Worm (Caenorhabditis elegans) whole organism, early embryonic: Measurements from ENCODE around the gene M02B7.7.

ENCODE experiments used
- F13C5.2 ChIP-seq: sonication (generic microtip); optimal IDR thresholded peaks from 2 replicates; lab custom pipeline; 2017; ENCODE audit warnings: mild to moderate bottlenecking, missing genetic modification characterization, inconsistent platforms, missing compliant biosample characterization
- ama-1 ChIP-seq: fragments of 150-350 bp; optimal IDR thresholded peaks from 2 replicates; lab custom pipeline; 2014
- ceh-13 ChIP-seq: fragments of 200-800 bp; sonication (Bioruptor generic); optimal IDR thresholded peaks from 2 replicates; lab custom pipeline; 2018; ENCODE audit warnings: mild to moderate bottlenecking, missing genetic modification characterization, missing compliant biosample characterization
- ceh-36 ChIP-seq: sonication (generic microtip); optimal IDR thresholded peaks from 2 replicates; lab custom pipeline; 2016; ENCODE audit warnings: missing genetic modification characterization, inconsistent platforms, missing compliant biosample characterization
- ets-7 ChIP-seq: sonication (generic microtip); optimal IDR thresholded peaks from 2 replicates; lab custom pipeline; 2016; ENCODE audit warnings: missing genotype, missing genetic modification characterization, missing compliant biosample characterization
- flt-1 ChIP-seq: fragments of 200-800 bp; sonication (Bioruptor generic); IDR thresholded peaks from 2 replicates; pipeline ENCODE4 v1.3.6; 2022; ENCODE audit warnings: missing genetic modification characterization, missing compliant biosample characterization
- hmg-4 ChIP-seq: fragments of 200-800 bp; sonication (Bioruptor generic); optimal IDR thresholded peaks from 2 replicates; lab custom pipeline; 2018; ENCODE audit warnings: mild to moderate bottlenecking, missing genetic modification characterization, missing compliant biosample characterization
- hnd-1 ChIP-seq: sonication (generic microtip); optimal IDR thresholded peaks from 2 replicates; lab custom pipeline; 2016; ENCODE audit warnings: missing genetic modification characterization, missing compliant biosample characterization
- scrt-1 ChIP-seq: fragments of 200-800 bp; sonication (Bioruptor generic); IDR thresholded peaks from 2 replicates; pipeline ENCODE4 v1.3.6; 2022; ENCODE audit warnings: missing genetic modification characterization, missing compliant biosample characterization
- sea-1 ChIP-seq: fragments of 200-800 bp; sonication (Bioruptor generic); conservative IDR thresholded peaks from 2 replicates; pipeline ENCODE4 v1.3.6; 2022; ENCODE audit warnings: missing genetic modification characterization, missing compliant biosample characterization
- tbx-11 ChIP-seq: fragments of 200-800 bp; sonication (Bioruptor generic); IDR thresholded peaks from 2 replicates; pipeline ENCODE4 v1.3.6; 2022; ENCODE audit warnings: missing genetic modification characterization, missing compliant biosample characterization
- tbx-37 ChIP-seq: fragments of 200-800 bp; sonication (Bioruptor generic); conservative IDR thresholded peaks from 2 replicates; pipeline ENCODE4 v1.3.6; 2022; ENCODE audit warnings: missing genetic modification reagents, missing genetic modification characterization, missing compliant biosample characterization
- tra-4 ChIP-seq: sonication (generic microtip); optimal IDR thresholded peaks from 2 replicates; lab custom pipeline; 2017; ENCODE audit warnings: missing genetic modification characterization, missing compliant biosample characterization

ce11 chrIV:3853557-3853956, 46.6 kb upstream of the M02B7.7 start:
- TF ChIP-seq sea-1 (GFP tag; lab: Robert Waterston, UW) (no peak), hnd-1 (no peak), tra-4 (tag; lab: Kevin White, UChicago) (no peak), ama-1 (lab: Kevin White, UChicago) (no peak), flt-1 (GFP tag; lab: Robert Waterston, UW) (no peak), ceh-36 (no peak), ets-7 (tag; lab: Kevin White, UChicago) (no peak), F13C5.2 (tag; lab: Kevin White, UChicago) (no peak), tbx-11 (GFP tag; lab: Robert Waterston, UW) (no peak), hmg-4 (GFP tag; lab: Kevin White, UChicago) (no peak), tbx-37 (no peak), scrt-1 (GFP tag; lab: Robert Waterston, UW) (no peak), ceh-13 (no peak)
